Worm (Caenorhabditis elegans) whole organism, L1 larva: ENCODE measurements around the gene B0495.7.

Experiments used
- C16A3.4 ChIP-seq: fragments of 150-350 bp; optimal IDR thresholded peaks from 2 replicates; lab custom pipeline; 2014; ENCODE audit warnings: missing biosample characterization, missing genetic modification characterization
- Y116A8C.19 ChIP-seq: sonication (generic microtip); optimal IDR thresholded peaks from 2 replicates; lab custom pipeline; 2016; ENCODE audit warnings: missing compliant biosample characterization, missing genetic modification characterization, borderline replicate concordance
- aha-1 ChIP-seq: fragments of 150-350 bp; optimal IDR thresholded peaks from 2 replicates; lab custom pipeline; 2014; ENCODE audit warnings: missing biosample characterization, missing genetic modification characterization
- alr-1 ChIP-seq: fragments of 200-800 bp; sonication (Bioruptor generic); optimal IDR thresholded peaks from 2 replicates; lab custom pipeline; 2018; ENCODE audit warnings: borderline replicate concordance, mild to moderate bottlenecking, missing genetic modification characterization, missing compliant biosample characterization
- blmp-1 ChIP-seq: fragments of 150-350 bp; optimal IDR thresholded peaks from 2 replicates; lab custom pipeline; 2014; ENCODE audit warnings: missing biosample characterization, missing genetic modification characterization
- ceh-63 ChIP-seq: fragments of 200-800 bp; sonication (Bioruptor generic); optimal IDR thresholded peaks from 2 replicates; lab custom pipeline; 2018; ENCODE audit warnings: mild to moderate bottlenecking, missing genetic modification characterization, missing compliant biosample characterization
- ceh-82 ChIP-seq, 3 experiments: fragments of 150-350 bp in 1 of 3; sonication (generic microtip) in 2 of 3; optimal IDR thresholded peaks; 2 replicates each; lab custom pipeline; 2014 to 2017; ENCODE audit warnings: missing biosample characterization in 3 of 3, missing genetic modification characterization in 3 of 3
- ces-1 ChIP-seq: fragments of 150-350 bp; optimal IDR thresholded peaks from 2 replicates; lab custom pipeline; 2014; ENCODE audit warnings: missing biosample characterization, missing genetic modification reagents, missing genetic modification characterization
- dsc-1 ChIP-seq: sonication (generic microtip); optimal IDR thresholded peaks from 2 replicates; lab custom pipeline; 2016; ENCODE audit warnings: mild to moderate bottlenecking, missing genetic modification characterization, missing compliant biosample characterization
- egl-27 ChIP-seq, 2 experiments: fragments of 150-350 bp in 1 of 2; sonication (generic microtip); optimal IDR thresholded peaks; 3 replicates each; lab custom pipeline; 2017 to 2018; ENCODE audit warnings: missing biosample characterization in 2 of 2, missing genetic modification characterization in 2 of 2, missing genetic modification reagents in 2 of 2
- elt-2 ChIP-seq: sonication (generic microtip); optimal IDR thresholded peaks from 2 replicates; lab custom pipeline; 2016; ENCODE audit warnings: missing genetic modification characterization, mild to moderate bottlenecking, inconsistent platforms, missing compliant biosample characterization, missing genetic modification reagents
- elt-3 ChIP-seq, 6 experiments: fragments of 150-350 bp in 1 of 6; sonication (generic microtip); optimal IDR thresholded peaks; 2 replicates each; lab custom pipeline; 2017 to 2018; ENCODE audit warnings: missing biosample characterization in 6 of 6, missing genetic modification characterization in 6 of 6, inconsistent platforms in 1 of 6
- fkh-8 ChIP-seq: sonication (generic microtip); optimal IDR thresholded peaks from 2 replicates; lab custom pipeline; 2016; ENCODE audit warnings: mild to moderate bottlenecking, missing genetic modification characterization, missing compliant biosample characterization
- fos-1 ChIP-seq: fragments of 150-350 bp; optimal IDR thresholded peaks from 2 replicates; lab custom pipeline; 2014; ENCODE audit warnings: missing biosample characterization, missing genetic modification characterization
- grh-1 ChIP-seq: fragments of 200-800 bp; sonication (Bioruptor generic); IDR thresholded peaks from 2 replicates; pipeline ENCODE4 v1.3.6; 2022; ENCODE audit warnings: missing genetic modification reagents, missing genetic modification characterization, missing compliant biosample characterization
- lin-14 ChIP-seq: fragments of 200-800 bp; sonication (Bioruptor generic); optimal IDR thresholded peaks from 2 replicates; lab custom pipeline; 2018; ENCODE audit warnings: mild to moderate bottlenecking, missing genetic modification characterization, moderate library complexity, missing compliant biosample characterization
- lin-35 ChIP-seq, 2 experiments: fragments of 150-350 bp; optimal IDR thresholded peaks; 2 replicates each; lab custom pipeline; 2014; ENCODE audit warnings: missing biosample characterization in 2 of 2, missing genetic modification characterization in 2 of 2, missing genetic modification reagents in 2 of 2
- lsy-2 ChIP-seq, 2 experiments: fragments of 150-350 bp; optimal IDR thresholded peaks; 2 replicates each; lab custom pipeline; 2014; ENCODE audit warnings: missing biosample characterization in 2 of 2, missing genetic modification characterization in 2 of 2
- mab-9 ChIP-seq: fragments of 200-800 bp; sonication (Bioruptor generic); IDR thresholded peaks from 2 replicates; pipeline ENCODE4 v1.3.6; 2022; ENCODE audit warnings: missing genetic modification reagents, missing genetic modification characterization, missing compliant biosample characterization
- mdl-1 ChIP-seq, 2 experiments: fragments of 150-350 bp; optimal IDR thresholded peaks; 2 replicates each; lab custom pipeline; 2014 to 2017; ENCODE audit warnings: missing biosample characterization in 2 of 2, missing genetic modification characterization in 2 of 2, inconsistent platforms in 1 of 2
- nhr-20 ChIP-seq: sonication (generic microtip); optimal IDR thresholded peaks from 2 replicates; lab custom pipeline; 2016; ENCODE audit warnings: mild to moderate bottlenecking, missing genetic modification characterization, missing compliant biosample characterization
- nhr-237 ChIP-seq: fragments of 150-350 bp; optimal IDR thresholded peaks from 2 replicates; lab custom pipeline; 2014; ENCODE audit warnings: missing biosample characterization, missing genetic modification characterization
- nhr-47 ChIP-seq: sonication (generic microtip); optimal IDR thresholded peaks from 2 replicates; lab custom pipeline; 2016; ENCODE audit warnings: mild to moderate bottlenecking, missing genetic modification characterization, moderate library complexity, missing compliant biosample characterization
- nhr-77 ChIP-seq: fragments of 150-350 bp; optimal IDR thresholded peaks from 2 replicates; lab custom pipeline; 2014; ENCODE audit warnings: missing biosample characterization, missing genetic modification characterization
- nhr-85 ChIP-seq: sonication (generic microtip); peaks from one replicate; lab custom pipeline; 2016; ENCODE audit warnings: missing genetic modification characterization, inconsistent platforms, missing compliant biosample characterization
- nhr-90 ChIP-seq: sonication (generic microtip); optimal IDR thresholded peaks from 2 replicates; lab custom pipeline; 2016; ENCODE audit warnings: mild to moderate bottlenecking, missing genetic modification characterization, missing compliant biosample characterization; ENCODE audit not compliant: poor library complexity
- pag-3 ChIP-seq: sonication (generic microtip); optimal IDR thresholded peaks from 2 replicates; lab custom pipeline; 2017; ENCODE audit warnings: missing genetic modification characterization, mild to moderate bottlenecking, missing compliant biosample characterization, antibody characterized with exemption, borderline replicate concordance; ENCODE audit not compliant: insufficient read depth
- pax-3 ChIP-seq: fragments of 200-800 bp; sonication (Bioruptor generic); optimal IDR thresholded peaks from 2 replicates; lab custom pipeline; 2018; ENCODE audit warnings: mild to moderate bottlenecking, missing genetic modification characterization, moderate library complexity, missing compliant biosample characterization
- tbx-2 ChIP-seq: sonication (generic microtip); optimal IDR thresholded peaks from 2 replicates; lab custom pipeline; 2016; ENCODE audit warnings: missing genetic modification characterization, missing compliant biosample characterization
- tlp-1 ChIP-seq: fragments of 150-350 bp; optimal IDR thresholded peaks from 2 replicates; lab custom pipeline; 2014; ENCODE audit warnings: missing biosample characterization, missing genetic modification characterization
- vab-15 ChIP-seq: sonication (generic microtip); optimal IDR thresholded peaks from 2 replicates; lab custom pipeline; 2017; ENCODE audit warnings: missing genotype, mild to moderate bottlenecking, missing genetic modification characterization, missing compliant biosample characterization
- zag-1 ChIP-seq: fragments of 150-350 bp; optimal IDR thresholded peaks from 2 replicates; lab custom pipeline; 2014; ENCODE audit warnings: missing biosample characterization, missing genetic modification characterization

The B0495.7 gene

DNA sequence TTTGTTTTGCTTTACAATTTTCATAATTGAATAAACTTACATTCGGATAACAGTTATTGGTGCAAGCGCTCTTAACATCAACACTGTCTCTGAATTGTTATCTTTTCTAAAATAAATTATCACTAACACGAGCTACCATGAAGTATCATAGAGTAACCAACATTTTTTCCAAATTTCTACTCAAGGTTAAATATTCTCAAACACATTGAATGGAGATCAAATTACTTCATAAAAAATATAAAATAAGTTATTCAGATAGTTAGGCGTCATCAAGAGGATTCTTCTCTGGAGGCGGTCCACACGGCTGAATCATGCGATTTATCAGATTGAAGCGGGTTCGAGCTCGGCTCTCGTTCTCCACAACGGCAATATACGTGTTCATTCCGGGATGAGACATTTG, 6.6 kb downstream of the B0495.7 start, which contains the start of gene B0495.5:
Gene B0495.5 (minus strand): TSS at position 101 of the 400 bp plus-strand sequence.
- TF ChIP-seq elt-3 (tag; optimal IDR thresholded peaks at IDR 0.05; lab: Kevin White, UChicago) (no peak), nhr-237 (tag; lab: Kevin White, UChicago) (no peak), Y116A8C.19 (tag; lab: Kevin White, UChicago) (no peak), tlp-1 (no peak), mdl-1 (tag; optimal IDR thresholded peaks at IDR 0.05; lab: Kevin White, UChicago) (no peak), aha-1 (tag; lab: Kevin White, UChicago) (no peak), C16A3.4 (tag; lab: Kevin White, UChicago) (no peak)

DNA sequence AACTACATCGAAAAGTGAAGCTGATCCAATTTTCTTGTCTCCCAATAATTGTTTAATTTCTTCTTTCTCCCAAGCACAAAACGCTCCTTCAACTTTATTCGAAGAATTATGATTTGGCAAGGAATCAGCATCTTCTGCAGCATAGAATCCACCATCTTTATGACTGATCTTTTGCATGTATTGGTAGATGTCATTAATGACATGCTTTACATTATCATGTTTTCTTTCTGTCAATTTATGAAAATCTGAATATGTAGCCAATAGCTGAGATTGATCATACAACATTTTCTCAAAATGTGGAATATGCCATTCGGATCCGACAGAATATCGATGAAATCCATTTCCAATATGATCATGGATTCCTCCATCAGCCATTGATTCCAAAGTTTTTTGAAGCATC, 7.9 kb downstream of the B0495.7 start:
- TF ChIP-seq blmp-1 (tag; lab: Kevin White, UChicago) (no peak), nhr-47 (tag; lab: Kevin White, UChicago) (no peak), nhr-85 (tag; lab: Kevin White, UChicago) (no peak), C16A3.4 (tag; lab: Kevin White, UChicago) (no peak)
- TF ChIP-seq, all 84 proteins: peak for 0

DNA sequence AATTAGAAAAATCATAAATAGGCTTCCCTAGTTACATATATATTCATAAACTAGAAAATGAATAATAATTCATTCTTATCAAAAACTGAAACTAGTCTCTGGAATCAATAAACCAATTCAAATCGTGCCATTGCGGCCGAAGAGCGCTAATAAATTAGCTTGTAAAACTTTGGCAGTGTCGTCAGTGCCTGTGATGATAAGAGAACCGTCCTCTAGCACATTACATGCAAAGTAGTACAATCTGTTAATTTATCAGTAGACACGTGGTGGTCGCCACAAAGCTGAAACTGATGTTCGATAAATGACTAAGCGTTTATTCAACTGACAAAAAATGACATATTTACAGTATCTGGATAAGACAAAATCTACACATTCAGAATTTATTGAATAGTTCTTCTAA, 9.4 kb downstream of the B0495.7 start:
- TF ChIP-seq lin-35 (GFP tag; optimal IDR thresholded peaks at IDR 0.05; lab: Kevin White, UChicago) (peak in 1 of 2 experiments; percentile 24), lsy-2 (tag; optimal IDR thresholded peaks at IDR 0.05; lab: Kevin White, UChicago) (no peak), dsc-1 (tag; lab: Kevin White, UChicago) (no peak), fos-1 (tag; lab: Kevin White, UChicago) (no peak), elt-2 (tag; lab: Kevin White, UChicago) (peak; percentile 95), nhr-90 (tag; lab: Kevin White, UChicago) (peak; percentile 20), nhr-77 (tag; lab: Kevin White, UChicago) (no peak), lin-14 (peak; percentile 33), nhr-20 (peak; percentile 24), grh-1 (no peak), zag-1 (no peak), egl-27 (tag; optimal IDR thresholded peaks at IDR 0.05; lab: Kevin White, UChicago) (no peak), pax-3 (tag; lab: Kevin White, UChicago) (no peak), tlp-1 (peak; percentile 36), fkh-8 (tag; lab: Kevin White, UChicago) (no peak)

DNA sequence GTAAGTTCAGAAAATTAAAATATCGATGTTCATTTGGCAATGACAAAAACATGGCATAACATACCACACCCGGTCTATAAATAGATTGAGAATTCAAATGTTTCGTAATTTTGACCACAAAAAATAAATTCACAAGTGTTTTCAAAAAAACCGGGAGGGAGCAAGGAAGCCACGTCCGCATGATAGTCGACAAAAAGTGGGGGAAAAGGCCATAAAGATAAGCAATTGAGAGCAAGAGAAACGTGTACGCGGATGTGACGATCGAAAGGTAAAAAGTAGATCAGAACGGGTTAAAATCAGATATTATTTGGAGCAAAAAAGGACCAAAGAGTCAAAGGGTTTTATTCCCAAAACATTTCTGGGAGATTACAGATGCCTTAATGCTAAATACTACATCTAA, 10.3 kb downstream of the B0495.7 start:
- TF ChIP-seq mab-9 (GFP tag; lab: Robert Waterston, UW) (no peak), vab-15 (no peak), elt-2 (tag; lab: Kevin White, UChicago) (peak; percentile 56), ces-1 (GFP tag; lab: Kevin White, UChicago) (no peak), tbx-2 (no peak)

DNA sequence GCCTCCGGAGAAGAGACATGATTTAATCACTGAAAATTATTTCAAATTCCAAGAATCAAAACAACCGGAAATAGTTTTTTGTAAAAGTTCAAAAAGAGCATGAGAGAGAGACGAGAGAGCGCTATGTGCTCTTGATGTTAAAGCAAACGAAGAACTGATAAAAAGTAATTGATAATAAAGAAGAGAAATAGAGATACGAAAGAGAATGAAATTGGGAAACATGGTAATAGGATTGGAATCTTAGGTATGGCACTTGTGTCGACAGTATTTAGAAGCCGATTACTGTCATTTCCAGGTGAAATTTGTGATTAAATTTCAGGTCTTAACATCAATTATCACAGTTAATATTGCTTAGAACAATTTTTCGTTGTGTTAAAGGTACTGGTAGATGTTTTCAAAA, 11.1 kb downstream of the B0495.7 start, which contains the start of gene nhx-2:
Gene nhx-2 (minus strand): TSS at position 29 of the 400 bp plus-strand sequence.
- TF ChIP-seq ceh-82 (tag; optimal IDR thresholded peaks at IDR 0.05; lab: Kevin White, UChicago) = no peak
- no peak for TF ChIP-seq aha-1 (tag; lab: Kevin White, UChicago)
- no peak for TF ChIP-seq Y116A8C.19 (tag; lab: Kevin White, UChicago)
- no peak for TF ChIP-seq ceh-63 (GFP tag; lab: Kevin White, UChicago)
- no peak for TF ChIP-seq alr-1 (tag; lab: Kevin White, UChicago)
- TF ChIP-seq pag-3 = no peak
- TF ChIP-seq elt-2 (tag; lab: Kevin White, UChicago) = peak; percentile 65
